Fruit fly (Drosophila melanogaster): Measurements from ENCODE around the gene trx.

DNA sequence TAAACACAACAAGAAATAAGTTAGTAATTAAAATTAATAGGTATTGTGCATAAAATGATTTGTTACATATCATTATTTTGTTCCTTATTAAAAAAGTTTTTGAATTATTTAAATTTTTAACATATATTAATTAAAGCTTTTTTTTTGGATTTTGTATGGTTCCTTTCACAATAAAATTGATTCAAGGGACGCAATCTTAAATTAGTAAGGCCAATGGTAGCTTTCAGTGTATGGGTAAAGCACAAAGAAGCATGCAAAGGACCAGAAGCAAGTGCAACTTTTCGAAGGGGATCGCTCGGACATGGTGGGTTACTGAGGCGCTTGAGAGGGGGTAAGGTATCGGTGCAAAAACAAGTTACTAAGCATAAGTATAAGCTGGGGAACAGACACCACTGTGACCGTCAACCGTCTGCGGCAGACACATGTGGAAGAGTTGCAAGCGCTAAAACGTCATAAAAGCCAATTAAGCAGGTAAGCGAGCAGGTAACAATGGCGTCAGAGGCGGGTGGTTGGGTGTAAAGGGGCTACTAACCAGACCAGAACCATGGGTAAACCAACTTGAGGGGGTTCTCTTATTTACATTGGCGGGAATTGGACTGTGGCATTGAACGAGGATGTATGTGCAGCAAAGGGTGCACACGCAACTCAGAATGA lies 11.1 kb downstream of the trx start:
- TF ChIP-seq psq (optimal IDR thresholded peaks at IDR 0.05) (no peak), CG8478 (optimal IDR thresholded peaks at IDR 0.05) (no peak), usp (GFP tag; optimal IDR thresholded peaks at IDR 0.05) (no peak)

Measured in whole organism.